Worm (Caenorhabditis elegans) whole organism, L2 larva: ENCODE results near the gene srw-29.

Source experiments
- C34F6.9 ChIP-seq: fragments of 150-350 bp; optimal IDR thresholded peaks from 2 replicates; lab custom pipeline; 2014; ENCODE audit warnings: missing biosample characterization, missing genetic modification characterization
- F13H6.1 ChIP-seq: sonication (generic microtip); optimal IDR thresholded peaks from 2 replicates; lab custom pipeline; 2016; ENCODE audit warnings: missing genetic modification characterization, missing compliant biosample characterization
- R02D3.7 ChIP-seq: fragments of 150-350 bp; optimal IDR thresholded peaks from 2 replicates; lab custom pipeline; 2014; ENCODE audit warnings: missing biosample characterization, missing genetic modification characterization
- Y55F3AM.14 ChIP-seq: fragments of 200-800 bp; sonication (Bioruptor generic); optimal IDR thresholded peaks from 2 replicates; lab custom pipeline; 2018; ENCODE audit warnings: mild to moderate bottlenecking, missing genetic modification characterization, missing compliant biosample characterization
- alr-1 ChIP-seq: fragments of 150-350 bp; optimal IDR thresholded peaks from 2 replicates; lab custom pipeline; 2014; ENCODE audit warnings: missing biosample characterization, missing genetic modification characterization
- ama-1 ChIP-seq: fragments of 150-350 bp; optimal IDR thresholded peaks from 2 replicates; lab custom pipeline; 2018; ENCODE audit warnings: inconsistent platforms
- blmp-1 ChIP-seq: sonication (generic microtip); optimal IDR thresholded peaks from 2 replicates; lab custom pipeline; 2017; ENCODE audit warnings: missing genetic modification characterization, mild to moderate bottlenecking, missing compliant biosample characterization, antibody characterized with exemption, moderate library complexity; ENCODE audit not compliant: insufficient read depth
- ceh-82 ChIP-seq: fragments of 150-350 bp; optimal IDR thresholded peaks from 2 replicates; lab custom pipeline; 2014; ENCODE audit warnings: missing biosample characterization, missing genetic modification characterization
- crh-2 ChIP-seq: sonication (generic microtip); optimal IDR thresholded peaks from 2 replicates; lab custom pipeline; 2017; ENCODE audit warnings: missing biosample characterization, missing genetic modification characterization
- egl-27 ChIP-seq: sonication (generic microtip); optimal IDR thresholded peaks from 3 replicates; lab custom pipeline; 2017; ENCODE audit warnings: missing biosample characterization, missing genetic modification reagents, missing genetic modification characterization
- elt-1 ChIP-seq: fragments of 150-350 bp; optimal IDR thresholded peaks from 2 replicates; lab custom pipeline; 2014; ENCODE audit warnings: missing biosample characterization, missing genetic modification characterization
- elt-3 ChIP-seq: sonication (generic microtip); optimal IDR thresholded peaks from 2 replicates; lab custom pipeline; 2017; ENCODE audit warnings: missing biosample characterization, missing genetic modification characterization
- fos-1 ChIP-seq: fragments of 150-350 bp; optimal IDR thresholded peaks from 2 replicates; lab custom pipeline; 2014; ENCODE audit warnings: missing biosample characterization, missing genetic modification characterization
- gmeb-1 ChIP-seq: fragments of 150-350 bp; optimal IDR thresholded peaks from 2 replicates; lab custom pipeline; 2014; ENCODE audit warnings: missing biosample characterization, missing genetic modification characterization
- lin-11 ChIP-seq: fragments of 150-350 bp; sonication (generic microtip); optimal IDR thresholded peaks from 2 replicates; lab custom pipeline; 2014; ENCODE audit warnings: missing biosample characterization, missing genetic modification characterization, inconsistent platforms, mixed read lengths
- lin-13 ChIP-seq: fragments of 150-350 bp; optimal IDR thresholded peaks from 2 replicates; lab custom pipeline; 2014; ENCODE audit warnings: missing biosample characterization, missing genetic modification reagents, missing genetic modification characterization
- lin-39 ChIP-seq: fragments of 150-350 bp; optimal IDR thresholded peaks from 2 replicates; lab custom pipeline; 2014; ENCODE audit warnings: missing biosample characterization, missing genetic modification reagents, missing genetic modification characterization
- mab-5 ChIP-seq: fragments of 150-350 bp; optimal IDR thresholded peaks from 2 replicates; lab custom pipeline; 2014; ENCODE audit warnings: missing biosample characterization, missing genetic modification characterization
- nhr-10 ChIP-seq: sonication (generic microtip); optimal IDR thresholded peaks from 2 replicates; lab custom pipeline; 2017; ENCODE audit warnings: missing biosample characterization, missing genetic modification characterization
- nhr-11 ChIP-seq: fragments of 150-350 bp; optimal IDR thresholded peaks from 2 replicates; lab custom pipeline; 2014; ENCODE audit warnings: missing biosample characterization, missing genetic modification characterization
- nhr-12 ChIP-seq: fragments of 150-350 bp; optimal IDR thresholded peaks from 2 replicates; lab custom pipeline; 2014; ENCODE audit warnings: missing biosample characterization, missing genetic modification characterization
- nhr-129 ChIP-seq: fragments of 150-350 bp; optimal IDR thresholded peaks from 2 replicates; lab custom pipeline; 2014; ENCODE audit warnings: missing biosample characterization, missing genetic modification characterization
- nhr-21 ChIP-seq: fragments of 150-350 bp; optimal IDR thresholded peaks from 2 replicates; lab custom pipeline; 2014; ENCODE audit warnings: missing biosample characterization, missing genetic modification characterization
- nhr-23 ChIP-seq: fragments of 150-350 bp; optimal IDR thresholded peaks from 2 replicates; lab custom pipeline; 2014; ENCODE audit warnings: missing biosample characterization, missing genetic modification reagents, missing genetic modification characterization
- nhr-237 ChIP-seq: fragments of 150-350 bp; optimal IDR thresholded peaks from 2 replicates; lab custom pipeline; 2014; ENCODE audit warnings: missing biosample characterization, missing genetic modification characterization
- nhr-25 ChIP-seq: fragments of 150-350 bp; sonication (generic microtip); optimal IDR thresholded peaks from 3 replicates; lab custom pipeline; 2014; ENCODE audit warnings: missing biosample characterization, missing genetic modification characterization
- nhr-6 ChIP-seq: fragments of 150-350 bp; optimal IDR thresholded peaks from 2 replicates; lab custom pipeline; 2014; ENCODE audit warnings: missing biosample characterization, missing genetic modification characterization
- nhr-77 ChIP-seq: fragments of 150-350 bp; optimal IDR thresholded peaks from 2 replicates; lab custom pipeline; 2014; ENCODE audit warnings: missing biosample characterization, missing genetic modification characterization
- peb-1 ChIP-seq: fragments of 150-350 bp; optimal IDR thresholded peaks from 2 replicates; lab custom pipeline; 2014; ENCODE audit warnings: missing biosample characterization, missing genetic modification characterization
- skn-1 ChIP-seq: sonication (generic microtip); optimal IDR thresholded peaks from 2 replicates; lab custom pipeline; 2017; ENCODE audit warnings: missing biosample characterization, missing genetic modification characterization
- sma-9 ChIP-seq, 2 experiments: fragments of 150-350 bp in 1 of 2; sonication (generic microtip) in 1 of 2; optimal IDR thresholded peaks; 2 replicates each; lab custom pipeline; 2014 to 2016; ENCODE audit warnings: missing genetic modification characterization in 2 of 2, mild to moderate bottlenecking in 1 of 2, missing biosample characterization in 1 of 2, missing compliant biosample characterization in 1 of 2, missing genetic modification reagents in 1 of 2, moderate library complexity in 1 of 2
- unc-39 ChIP-seq: fragments of 150-350 bp; optimal IDR thresholded peaks from 2 replicates; lab custom pipeline; 2014; ENCODE audit warnings: missing biosample characterization, missing genetic modification characterization
- unc-55 ChIP-seq: fragments of 150-350 bp; sonication (generic microtip); optimal IDR thresholded peaks from 3 replicates; lab custom pipeline; 2014; ENCODE audit warnings: missing biosample characterization, missing genetic modification reagents, missing genetic modification characterization
- unc-62 ChIP-seq: fragments of 150-350 bp; optimal IDR thresholded peaks from 2 replicates; lab custom pipeline; 2014; ENCODE audit warnings: missing biosample characterization, missing genetic modification reagents, missing genetic modification characterization
- ztf-1 ChIP-seq: fragments of 200-800 bp; sonication (Bioruptor generic); conservative IDR thresholded peaks from 2 replicates; pipeline ENCODE4 v1.3.6; 2022; ENCODE audit warnings: missing genetic modification characterization, missing compliant biosample characterization
- ztf-11 ChIP-seq: sonication (generic microtip); optimal IDR thresholded peaks from 2 replicates; lab custom pipeline; 2017; ENCODE audit warnings: missing biosample characterization, missing genetic modification characterization
- ztf-4 ChIP-seq: fragments of 150-350 bp; optimal IDR thresholded peaks from 2 replicates; lab custom pipeline; 2014; ENCODE audit warnings: missing biosample characterization, missing genetic modification characterization

srw-29 gene

DNA sequence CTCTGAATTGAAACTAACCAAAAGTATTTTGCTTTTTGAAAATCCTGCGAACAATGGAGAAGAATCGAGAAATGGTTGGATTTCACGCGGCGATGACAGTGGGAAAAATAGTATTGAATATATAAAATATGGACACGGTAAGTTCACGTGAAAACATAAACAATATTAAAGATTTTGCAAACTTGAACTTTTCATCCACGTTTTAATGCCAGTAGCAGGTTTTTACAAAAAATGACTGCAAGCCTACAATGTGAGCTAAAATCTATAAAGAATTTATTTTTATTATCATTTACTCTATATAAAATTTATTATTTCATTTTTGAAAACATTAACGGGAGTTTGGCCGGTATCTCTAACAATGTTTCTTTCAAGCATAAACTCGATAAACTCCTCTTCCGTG lies 5.2 kb upstream of the srw-29 start, which contains the start of gene F26D2.10:
Gene F26D2.10 (minus strand): TSS at position 101 of the 400 bp plus-strand sequence.
- TF ChIP-seq ztf-1 (GFP tag; lab: Robert Waterston, UW) (no peak), skn-1 (tag; lab: Kevin White, UChicago) (no peak), nhr-129 (tag; lab: Kevin White, UChicago) (no peak), ceh-82 (tag; lab: Kevin White, UChicago) (no peak)

- TF ChIP-seq blmp-1 (tag; lab: Kevin White, UChicago), result no peak
- no peak for TF ChIP-seq ztf-11 (tag; lab: Kevin White, UChicago)
- no peak for TF ChIP-seq nhr-237 (tag; lab: Kevin White, UChicago)
- TF ChIP-seq egl-27, result no peak
- TF ChIP-seq ceh-82 (tag; lab: Kevin White, UChicago), result no peak
- no peak for TF ChIP-seq nhr-6 (tag; lab: Kevin White, UChicago)
- TF ChIP-seq alr-1 (tag; lab: Kevin White, UChicago), result no peak
- TF ChIP-seq nhr-12 (tag; lab: Kevin White, UChicago), result no peak
- TF ChIP-seq nhr-25 (tag; lab: Kevin White, UChicago), result no peak
- TF ChIP-seq lin-13 (GFP tag; lab: Kevin White, UChicago), result no peak
- no peak for TF ChIP-seq sma-9 (GFP tag; optimal IDR thresholded peaks at IDR 0.05; lab: Kevin White, UChicago)
- TF ChIP-seq sma-9 (tag; optimal IDR thresholded peaks at IDR 0.05; lab: Kevin White, UChicago), result no peak
- TF ChIP-seq unc-62 (GFP tag; lab: Kevin White, UChicago), result no peak
- TF ChIP-seq C34F6.9 (tag; lab: Kevin White, UChicago), result no peak
- no peak for TF ChIP-seq lin-11
- no peak for TF ChIP-seq elt-3 (tag; lab: Kevin White, UChicago)
- TF ChIP-seq nhr-23 (tag; lab: Kevin White, UChicago), result no peak
- TF ChIP-seq crh-2 (tag; lab: Kevin White, UChicago), result no peak
These were observed 3.6 kb downstream of the srw-29 start, which contains the start of gene srw-48 for ce11 chrV:16420696-16421095. srw-48 (plus strand) TSS chrV:16420996.

DNA sequence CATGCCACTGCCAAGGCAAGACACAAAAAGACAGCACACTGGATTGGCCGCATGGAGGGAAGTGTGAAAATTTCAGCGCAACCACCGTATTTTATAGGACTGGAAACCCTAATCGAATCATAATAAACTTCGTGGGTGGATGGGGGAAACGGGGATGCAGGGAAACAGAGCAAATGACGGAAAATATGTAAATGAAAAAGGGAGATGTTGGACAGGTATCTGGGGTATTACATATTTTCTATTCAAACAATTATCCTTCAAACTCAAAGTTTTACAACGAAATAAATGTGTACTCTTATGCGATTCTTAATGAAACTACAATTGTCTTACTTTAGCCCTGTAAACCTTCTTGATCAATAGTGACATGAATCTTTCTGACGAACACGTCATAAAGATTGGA lies 4.6 kb downstream of the srw-29 start, which contains the start of gene F26D2.16:
Gene F26D2.16 (minus strand): TSS at position 101 of the 400 bp plus-strand sequence.
- no peak for TF ChIP-seq nhr-77 (tag; lab: Kevin White, UChicago)
- no peak for TF ChIP-seq F13H6.1 (tag; lab: Kevin White, UChicago)
- TF ChIP-seq peb-1 (tag; lab: Kevin White, UChicago), result no peak
- no peak for TF ChIP-seq C34F6.9 (tag; lab: Kevin White, UChicago)
- no peak for TF ChIP-seq elt-1
- no peak for TF ChIP-seq nhr-237 (tag; lab: Kevin White, UChicago)
- TF ChIP-seq blmp-1 (tag; lab: Kevin White, UChicago), result no peak
- no peak for TF ChIP-seq lin-11
- no peak for TF ChIP-seq nhr-23 (tag; lab: Kevin White, UChicago)
- TF ChIP-seq mab-5 (tag; lab: Kevin White, UChicago), result no peak
- TF ChIP-seq nhr-11 (tag; lab: Kevin White, UChicago), result no peak
- TF ChIP-seq ztf-4 (tag; lab: Kevin White, UChicago), result no peak
- no peak for TF ChIP-seq ztf-1 (GFP tag; lab: Robert Waterston, UW)
- no peak for TF ChIP-seq alr-1 (tag; lab: Kevin White, UChicago)
- no peak for TF ChIP-seq unc-55 (GFP tag; lab: Kevin White, UChicago)
- no peak for TF ChIP-seq fos-1 (tag; lab: Kevin White, UChicago)
- TF ChIP-seq nhr-10, result no peak
- no peak for TF ChIP-seq unc-62 (GFP tag; lab: Kevin White, UChicago)

ce11 chrV:16417014-16417413 lies 7.3 kb downstream of the srw-29 start, which contains the start of gene str-55:
str-55 (minus strand) TSS chrV:16417114.
- TF ChIP-seq nhr-21 (no peak), gmeb-1 (tag; lab: Kevin White, UChicago) (no peak), ztf-1 (GFP tag; lab: Robert Waterston, UW) (no peak), skn-1 (tag; lab: Kevin White, UChicago) (no peak), ama-1 (no peak), lin-11 (no peak), ztf-4 (tag; lab: Kevin White, UChicago) (no peak), elt-1 (no peak), unc-39 (tag; lab: Kevin White, UChicago) (no peak), mab-5 (tag; lab: Kevin White, UChicago) (no peak), ztf-11 (tag; lab: Kevin White, UChicago) (no peak), sma-9 (GFP tag; optimal IDR thresholded peaks at IDR 0.05; lab: Kevin White, UChicago) (no peak), sma-9 (tag; optimal IDR thresholded peaks at IDR 0.05; lab: Kevin White, UChicago) (no peak), nhr-23 (tag; lab: Kevin White, UChicago) (no peak), Y55F3AM.14 (GFP tag; lab: Kevin White, UChicago) (no peak), lin-39 (tag; lab: Kevin White, UChicago) (no peak), nhr-77 (tag; lab: Kevin White, UChicago) (no peak), nhr-6 (tag; lab: Kevin White, UChicago) (no peak), R02D3.7 (no peak), unc-62 (GFP tag; lab: Kevin White, UChicago) (no peak), nhr-12 (tag; lab: Kevin White, UChicago) (no peak)
